Fruit fly (Drosophila melanogaster): ENCODE measurements around the gene CG5455.

The CG5455 gene

DNA sequence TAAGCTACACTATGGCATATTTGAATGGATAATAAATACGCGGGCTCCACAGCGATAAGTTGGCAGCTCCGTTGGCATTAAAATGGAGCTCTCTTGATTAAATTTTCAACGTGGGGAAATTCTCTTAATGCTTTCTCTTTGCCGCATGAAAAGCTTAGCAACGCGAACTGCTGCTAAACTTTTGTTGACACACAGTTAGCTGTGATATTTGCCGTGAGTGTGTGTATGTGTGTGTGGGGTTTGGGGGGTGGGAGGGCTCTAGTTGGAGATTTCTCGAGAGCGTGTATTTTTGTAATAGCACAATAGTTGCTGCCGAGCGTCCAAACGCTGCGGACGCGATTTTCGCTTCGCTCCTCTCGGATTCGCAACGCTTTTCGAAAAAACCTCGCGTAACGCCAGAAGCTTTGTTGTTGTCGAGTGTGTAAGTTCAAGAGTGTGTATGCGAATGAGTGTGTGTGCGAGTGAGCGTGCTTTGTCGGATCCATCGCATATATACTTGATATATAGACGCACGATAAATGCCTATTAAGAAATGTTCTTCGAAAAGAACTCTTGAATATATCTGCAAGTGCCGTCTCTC lies at the start of gene CG5455 (continued):
- no peak for TF ChIP-seq TFAM (GFP tag; optimal IDR thresholded peaks at IDR 0.05)
- peak; percentile 16; the same call in 1 of the 2 replicates for TF ChIP-seq ranshi (GFP tag; IDR thresholded peaks at IDR 0.05)
- TF ChIP-seq CG12219 (GFP tag; optimal IDR thresholded peaks at IDR 0.05), result peak; percentile 38
- no peak for TF ChIP-seq Usf (GFP tag; optimal IDR thresholded peaks at IDR 0.05)
- peak; percentile 64; the same call in 1 of the 2 replicates for TF ChIP-seq tna (GFP tag; IDR thresholded peaks at IDR 0.05; ENCODE audit: partially characterized antibody)
- peak; percentile 35 for TF ChIP-seq CG6254 (GFP tag; optimal IDR thresholded peaks at IDR 0.05)
- peak; percentile 61 for TF ChIP-seq CG5953 (GFP tag; IDR thresholded peaks at IDR 0.05)
- no peak for TF ChIP-seq CG7271 (tag; optimal IDR thresholded peaks at IDR 0.05)
- 0 out of 3 replicates have a peak, but pooled peaks have one; percentile 38 for TF ChIP-seq gce (GFP tag; IDR thresholded peaks at IDR 0.05)
- TF ChIP-seq CG13424 (tag; optimal IDR thresholded peaks at IDR 0.05), result peak; percentile 17
- no peak for TF ChIP-seq CG11093 (GFP tag; IDR thresholded peaks at IDR 0.05)
- peak; percentile 59 for TF ChIP-seq CG17568 (GFP tag; optimal IDR thresholded peaks at IDR 0.05)
- no peak for TF ChIP-seq CG3838 (GFP tag; optimal IDR thresholded peaks at IDR 0.05)
- TF ChIP-seq Hsf (GFP tag; optimal IDR thresholded peaks at IDR 0.05), result no peak
- TF ChIP-seq seq (GFP tag; IDR thresholded peaks at IDR 0.05), result peak; percentile 36; the same call in 1 of the 2 replicates
- TF ChIP-seq Hey (tag; optimal IDR thresholded peaks at IDR 0.05), result peak; percentile 50
- no peak for TF ChIP-seq CG30431 (GFP tag; optimal IDR thresholded peaks at IDR 0.05)
- TF ChIP-seq mld (GFP tag; IDR thresholded peaks at IDR 0.05; ENCODE audit: partially characterized antibody), result no peak
- 0 out of 2 replicates have a peak, but pooled peaks have one; percentile 20 for TF ChIP-seq CG31224 (GFP tag; IDR thresholded peaks at IDR 0.05)
- TF ChIP-seq CG9797 (GFP tag; optimal IDR thresholded peaks at IDR 0.05), result no peak
- peak; percentile 16 to 65 for TF ChIP-seq bsh (GFP tag; optimal IDR thresholded peaks at IDR 0.05)
- TF ChIP-seq ara (GFP tag; IDR thresholded peaks at IDR 0.05), result no peak
- TF ChIP-seq Kr (GFP tag; optimal IDR thresholded peaks at IDR 0.05), result no peak
- TF ChIP-seq Trl (optimal IDR thresholded peaks at IDR 0.05), result peak; percentile 76 to 90
- peak; percentile 17 for TF ChIP-seq Trl (GFP tag; optimal IDR thresholded peaks at IDR 0.05)
- TF ChIP-seq CG30403 (GFP tag; optimal IDR thresholded peaks at IDR 0.05), result no peak
- no peak for TF ChIP-seq danr (GFP tag; IDR thresholded peaks at IDR 0.05)
- TF ChIP-seq gem (tag; optimal IDR thresholded peaks at IDR 0.05), result no peak
- peak; percentile 61 for TF ChIP-seq CG10147 (GFP tag; optimal IDR thresholded peaks at IDR 0.05)
- TF ChIP-seq Jarid2 (GFP tag; optimal IDR thresholded peaks at IDR 0.05), result peak; percentile 95
- peak; percentile 79 for TF ChIP-seq sug (tag; optimal IDR thresholded peaks at IDR 0.05)
- peak; percentile 94 for TF ChIP-seq Dp (GFP tag; optimal IDR thresholded peaks at IDR 0.05)
- peak; percentile 88 for TF ChIP-seq so (GFP tag; IDR thresholded peaks at IDR 0.05)
- TF ChIP-seq NC2α (GFP tag; optimal IDR thresholded peaks at IDR 0.05), result no peak
- TF ChIP-seq Fer3 (tag; optimal IDR thresholded peaks at IDR 0.05), result peak; percentile 43
- TF ChIP-seq CG7357 (GFP tag; IDR thresholded peaks at IDR 0.05), result no peak
- TF ChIP-seq Camta (GFP tag; optimal IDR thresholded peaks at IDR 0.05), result no peak
- TF ChIP-seq CG10274 (GFP tag; optimal IDR thresholded peaks at IDR 0.05), result no peak
- TF ChIP-seq CG15011 (GFP tag; optimal IDR thresholded peaks at IDR 0.05), result no peak
- TF ChIP-seq CG10543 (GFP tag; optimal IDR thresholded peaks at IDR 0.05), result peak; percentile 93
- TF ChIP-seq cato (GFP tag; optimal IDR thresholded peaks at IDR 0.05; ENCODE audit: borderline replicate concordance), result no peak
- peak; percentile 9 for TF ChIP-seq run (tag; optimal IDR thresholded peaks at IDR 0.05)
- TF ChIP-seq zfh2 (GFP tag; optimal IDR thresholded peaks at IDR 0.05), result peak; percentile 7
- TF ChIP-seq Lhr (GFP tag; optimal IDR thresholded peaks at IDR 0.05), result no peak
- TF ChIP-seq Antp (GFP tag; optimal IDR thresholded peaks at IDR 0.05), result peak; percentile 10
- TF ChIP-seq CG8765 (GFP tag; IDR thresholded peaks at IDR 0.05), result no peak
- TF ChIP-seq dimm (GFP tag; IDR thresholded peaks at IDR 0.05), result no peak
- TF ChIP-seq BtbVII (GFP tag; optimal IDR thresholded peaks at IDR 0.05), result peak; percentile 76
- no peak for TF ChIP-seq CG12942 (GFP tag; optimal IDR thresholded peaks at IDR 0.05)
- peak; percentile 93 for TF ChIP-seq CG34376 (GFP tag; optimal IDR thresholded peaks at IDR 0.05)
